Worm (Caenorhabditis elegans) whole organism, mixed stage, embryonic: ENCODE data around the gene sri-77.
"Not testable (repeated sequence)": the region's sequence is repeated elsewhere in the genome, so short reads cannot be mapped to it uniquely, and the experiment has no call there.

Source experiments
- M03D4.4 ChIP-seq: sonication (generic microtip); optimal IDR thresholded peaks from 2 replicates; lab custom pipeline; 2017; ENCODE audit warnings: mild to moderate bottlenecking, missing genetic modification characterization, missing compliant biosample characterization
- blmp-1 ChIP-seq: fragments of 150-350 bp; optimal IDR thresholded peaks from 2 replicates; lab custom pipeline; 2014; ENCODE audit warnings: missing biosample characterization, missing genetic modification characterization
- ceh-43 ChIP-seq: fragments of 200-800 bp; sonication (Bioruptor generic); optimal IDR thresholded peaks from 2 replicates; lab custom pipeline; 2018; ENCODE audit warnings: mild to moderate bottlenecking, missing genetic modification characterization, moderate library complexity, missing compliant biosample characterization
- ceh-83 ChIP-seq: fragments of 200-800 bp; sonication (Bioruptor generic); optimal IDR thresholded peaks from 2 replicates; lab custom pipeline; 2018; ENCODE audit warnings: mild to moderate bottlenecking, missing genetic modification characterization, missing compliant biosample characterization
- ces-1 ChIP-seq: fragments of 150-350 bp; optimal IDR thresholded peaks from 2 replicates; lab custom pipeline; 2014; ENCODE audit warnings: missing biosample characterization, missing genetic modification reagents, missing genetic modification characterization
- cnd-1 ChIP-seq: fragments of 200-800 bp; sonication (Bioruptor generic); optimal IDR thresholded peaks from 2 replicates; lab custom pipeline; 2018; ENCODE audit warnings: mild to moderate bottlenecking, missing genetic modification characterization, missing compliant biosample characterization
- drap-1 ChIP-seq: fragments of 200-800 bp; sonication (Bioruptor generic); optimal IDR thresholded peaks from 3 replicates; lab custom pipeline; 2018; ENCODE audit warnings: mild to moderate bottlenecking, missing genetic modification characterization, missing compliant biosample characterization
- elt-1 ChIP-seq: sonication (generic microtip); optimal IDR thresholded peaks from 2 replicates; lab custom pipeline; 2017; ENCODE audit warnings: missing genetic modification characterization, mild to moderate bottlenecking, missing compliant biosample characterization, antibody characterized with exemption, moderate library complexity, borderline replicate concordance; ENCODE audit not compliant: insufficient read depth
- elt-3 ChIP-seq: fragments of 150-350 bp; optimal IDR thresholded peaks from 2 replicates; lab custom pipeline; 2014; ENCODE audit warnings: missing biosample characterization, missing genetic modification characterization
- flh-1 ChIP-seq: fragments of 200-800 bp; sonication (Bioruptor generic); optimal IDR thresholded peaks from 2 replicates; lab custom pipeline; 2018; ENCODE audit warnings: mild to moderate bottlenecking, missing genetic modification characterization, moderate library complexity, missing compliant biosample characterization
- ham-2 ChIP-seq: fragments of 200-800 bp; sonication (Bioruptor generic); optimal IDR thresholded peaks from 2 replicates; lab custom pipeline; 2018; ENCODE audit warnings: mild to moderate bottlenecking, missing genetic modification characterization, missing compliant biosample characterization
- hlh-1 ChIP-seq: fragments of 150-350 bp; optimal IDR thresholded peaks from 2 replicates; lab custom pipeline; 2014; ENCODE audit warnings: missing biosample characterization, missing genetic modification reagents, missing genetic modification characterization
- lin-13 ChIP-seq: fragments of 150-350 bp; optimal IDR thresholded peaks from 2 replicates; lab custom pipeline; 2014; ENCODE audit warnings: missing biosample characterization, missing genetic modification characterization
- lsy-2 ChIP-seq: fragments of 150-350 bp; optimal IDR thresholded peaks from 2 replicates; lab custom pipeline; 2014; ENCODE audit warnings: missing biosample characterization, missing genetic modification characterization
- mep-1 ChIP-seq: fragments of 150-350 bp; optimal IDR thresholded peaks from 2 replicates; lab custom pipeline; 2017; ENCODE audit warnings: missing biosample characterization, missing genetic modification reagents, missing genetic modification characterization, inconsistent platforms
- nhr-12 ChIP-seq: fragments of 150-350 bp; optimal IDR thresholded peaks from 2 replicates; lab custom pipeline; 2014; ENCODE audit warnings: missing biosample characterization, missing genetic modification characterization
- nhr-2 ChIP-seq: fragments of 150-350 bp; optimal IDR thresholded peaks from 2 replicates; lab custom pipeline; 2014; ENCODE audit warnings: missing biosample characterization, missing genetic modification characterization
- nhr-237 ChIP-seq: fragments of 150-350 bp; optimal IDR thresholded peaks from 2 replicates; lab custom pipeline; 2014; ENCODE audit warnings: missing biosample characterization, missing genetic modification characterization
- nhr-28 ChIP-seq: fragments of 150-350 bp; optimal IDR thresholded peaks from 2 replicates; lab custom pipeline; 2014; ENCODE audit warnings: missing biosample characterization, missing genetic modification characterization
- pha-4 ChIP-seq: fragments of 150-350 bp; optimal IDR thresholded peaks from 2 replicates; lab custom pipeline; 2018; ENCODE audit warnings: missing biosample characterization, missing genetic modification reagents, missing genetic modification characterization
- sem-2 ChIP-seq: fragments of 200-800 bp; sonication (Bioruptor generic); optimal IDR thresholded peaks from 2 replicates; lab custom pipeline; 2018; ENCODE audit warnings: mild to moderate bottlenecking, missing genetic modification characterization, missing compliant biosample characterization
- snpc-4 ChIP-seq: fragments of 150-350 bp; optimal IDR thresholded peaks from 2 replicates; lab custom pipeline; 2014; ENCODE audit warnings: missing biosample characterization, missing genetic modification characterization
- sptf-1 ChIP-seq: sonication (generic microtip); optimal IDR thresholded peaks from 2 replicates; lab custom pipeline; 2017; ENCODE audit warnings: mild to moderate bottlenecking, missing genetic modification characterization, moderate library complexity, missing compliant biosample characterization
- tbx-8 ChIP-seq: fragments of 200-800 bp; sonication (Bioruptor generic); optimal IDR thresholded peaks from 2 replicates; lab custom pipeline; 2018; ENCODE audit warnings: mild to moderate bottlenecking, missing genetic modification characterization, moderate library complexity, missing compliant biosample characterization
- unc-120 ChIP-seq: sonication (generic microtip); optimal IDR thresholded peaks from 2 replicates; lab custom pipeline; 2017; ENCODE audit warnings: missing genetic modification characterization, missing compliant biosample characterization; ENCODE audit not compliant: poor library complexity, severe bottlenecking
- unc-39 ChIP-seq: fragments of 150-350 bp; optimal IDR thresholded peaks from 2 replicates; lab custom pipeline; 2014; ENCODE audit warnings: missing biosample characterization, missing genetic modification characterization
- unc-62 ChIP-seq: fragments of 150-350 bp; optimal IDR thresholded peaks from 2 replicates; lab custom pipeline; 2014; ENCODE audit warnings: missing biosample characterization, missing genetic modification reagents, missing genetic modification characterization
- zip-8 ChIP-seq: fragments of 150-350 bp; optimal IDR thresholded peaks from 2 replicates; lab custom pipeline; 2014; ENCODE audit warnings: missing biosample characterization, missing genetic modification characterization
- ztf-11 ChIP-seq: fragments of 150-350 bp; optimal IDR thresholded peaks from 2 replicates; lab custom pipeline; 2014; ENCODE audit warnings: missing biosample characterization, missing genetic modification characterization

Gene sri-77

ce11 chrII:2628401-2628800 lies 23.2 kb upstream of the sri-77 start:
- no peak for TF ChIP-seq ham-2
- no peak for TF ChIP-seq flh-1
- no peak for TF ChIP-seq elt-1 (tag; lab: Kevin White, UChicago)
- TF ChIP-seq nhr-2: no peak
- TF ChIP-seq ces-1 (GFP tag; lab: Kevin White, UChicago): no peak
- no peak for TF ChIP-seq ceh-43 (GFP tag; lab: Kevin White, UChicago)
- no peak for TF ChIP-seq ztf-11
- no peak for TF ChIP-seq unc-120 (tag; lab: Kevin White, UChicago)
- TF ChIP-seq nhr-28 (tag; lab: Kevin White, UChicago): no peak
- no peak for TF ChIP-seq cnd-1 (tag; lab: Kevin White, UChicago)
- TF ChIP-seq nhr-12: no peak
- no peak for TF ChIP-seq tbx-8 (GFP tag; lab: Kevin White, UChicago)
- no peak for TF ChIP-seq elt-3 (tag; lab: Kevin White, UChicago)
- no peak for TF ChIP-seq M03D4.4 (tag; lab: Kevin White, UChicago)
- no peak for TF ChIP-seq blmp-1
- no peak for TF ChIP-seq hlh-1 (tag; lab: Kevin White, UChicago)
- TF ChIP-seq drap-1 (GFP tag; lab: Kevin White, UChicago): no peak
- no peak for TF ChIP-seq zip-8 (tag; lab: Kevin White, UChicago)
- TF ChIP-seq sem-2 (GFP tag; lab: Kevin White, UChicago): no peak
- no peak for TF ChIP-seq lin-13

DNA sequence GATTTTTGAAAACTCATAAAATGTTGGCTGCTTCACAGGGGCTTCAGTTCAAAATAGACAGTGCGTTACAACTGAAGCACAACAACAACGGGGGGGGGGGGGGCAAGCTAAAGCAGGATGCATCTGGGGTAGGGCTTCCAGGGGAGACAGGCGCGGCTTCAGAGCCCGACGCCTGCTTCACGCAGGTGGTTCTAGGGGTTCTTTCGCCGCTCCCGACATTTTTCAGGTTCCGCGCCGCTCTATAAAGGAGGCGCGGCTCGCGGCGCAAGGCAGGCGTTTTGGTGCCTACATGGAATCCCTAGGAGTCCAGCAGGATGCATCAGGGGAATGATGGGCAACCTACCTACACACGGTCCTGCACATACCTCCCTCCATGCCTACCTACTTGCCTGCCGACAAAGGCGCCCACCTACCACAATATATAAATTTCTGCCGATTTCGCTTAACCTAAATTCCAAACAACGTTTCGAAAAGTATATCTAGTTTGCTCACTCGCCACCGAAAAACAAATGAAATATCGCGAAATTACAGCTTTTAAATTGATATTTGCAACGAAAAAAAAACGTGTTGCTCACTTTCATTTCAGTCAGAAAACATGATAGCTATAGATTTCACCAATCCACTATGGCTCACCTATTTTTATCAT lies 22.1 kb upstream of the sri-77 start, which contains the start of gene sri-71:
Gene sri-71, plus strand, starts transcription at position 596 of the 646 bp plus-strand sequence.
- TF ChIP-seq unc-62 (GFP tag; lab: Kevin White, UChicago) (no peak), sptf-1 (tag; lab: Kevin White, UChicago) (peak; percentile 32), hlh-1 (tag; lab: Kevin White, UChicago) (no peak)

ce11 chrII:2624792-2625191 lies 19.6 kb upstream of the sri-77 start, which contains the start of gene lgc-28:
TSS of gene lgc-28 (plus strand) at chrII:2625092.
- TF ChIP-seq drap-1 (GFP tag; lab: Kevin White, UChicago) (no peak), nhr-237 (tag; lab: Kevin White, UChicago) (no peak), ces-1 (GFP tag; lab: Kevin White, UChicago) (no peak), unc-120 (tag; lab: Kevin White, UChicago) (no peak), lsy-2 (tag; lab: Kevin White, UChicago) (no peak), ham-2 (no peak), ceh-43 (GFP tag; lab: Kevin White, UChicago) (no peak), flh-1 (no peak), mep-1 (tag; lab: Kevin White, UChicago) (no peak), sem-2 (GFP tag; lab: Kevin White, UChicago) (no peak), elt-1 (tag; lab: Kevin White, UChicago) (no peak), lin-13 (no peak), nhr-28 (tag; lab: Kevin White, UChicago) (no peak), blmp-1 (no peak), pha-4 (tag; lab: Kevin White, UChicago) (no peak)

DNA sequence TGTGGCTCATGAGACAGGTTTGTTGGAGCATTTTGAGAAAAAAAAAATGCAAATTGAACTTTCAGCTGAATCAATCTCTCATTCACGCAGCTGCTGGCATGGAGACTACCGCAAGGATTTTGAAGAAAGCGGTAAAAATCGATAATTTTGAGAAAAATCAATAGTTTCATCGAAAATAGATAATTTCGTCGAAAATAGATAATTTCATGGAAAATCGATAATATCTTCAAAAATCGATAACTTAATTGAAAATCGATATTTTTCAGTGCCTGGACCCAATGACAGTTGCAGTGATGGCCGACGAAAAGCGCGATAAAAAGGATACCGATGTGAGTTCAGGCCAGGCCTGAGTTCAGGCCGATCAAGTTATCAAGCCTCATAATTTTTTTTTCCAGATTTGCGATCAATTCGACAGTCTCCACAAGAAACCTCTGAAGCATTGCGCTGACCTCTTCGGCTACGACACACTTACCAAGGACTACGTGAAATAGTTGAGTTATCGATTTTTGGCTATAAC lies 17.8 kb upstream of the sri-77 start, which contains the start of gene D2062.4:
Gene D2062.4, plus strand, starts transcription at position 467 of the 517 bp plus-strand sequence.
- not testable (repeated sequence) for TF ChIP-seq snpc-4 (tag; lab: Kevin White, UChicago); nhr-28 (tag; lab: Kevin White, UChicago); lin-13

- TF ChIP-seq unc-62 (GFP tag; lab: Kevin White, UChicago) (no peak), nhr-12 (no peak), nhr-2 (no peak), hlh-1 (tag; lab: Kevin White, UChicago) (no peak), ceh-83 (no peak), pha-4 (tag; lab: Kevin White, UChicago) (no peak), ztf-11 (no peak), unc-39 (tag; lab: Kevin White, UChicago) (no peak), elt-3 (tag; lab: Kevin White, UChicago) (no peak), ceh-43 (GFP tag; lab: Kevin White, UChicago) (no peak), M03D4.4 (tag; lab: Kevin White, UChicago) (no peak), nhr-237 (tag; lab: Kevin White, UChicago) (no peak), ham-2 (no peak)
These were observed 17.3 kb upstream of the sri-77 start, which contains the start of gene D2062.5 for ce11 chrII:2622480-2622879. TSS of gene D2062.5 (plus strand) at chrII:2622780.
